Fruit fly (Drosophila melanogaster): ENCODE measurements around the gene lva.

The lva gene

dm6 chrX:4010835-4011234, 45.7 kb upstream of the lva start (continued):
- TF ChIP-seq ss (GFP tag; optimal IDR thresholded peaks at IDR 0.05) (peak in 1 of 2 experiments; percentile 22), Eip75B (GFP tag; optimal IDR thresholded peaks at IDR 0.05) (peak; percentile 7), net (GFP tag; optimal IDR thresholded peaks at IDR 0.05) (no peak), spab (GFP tag; optimal IDR thresholded peaks at IDR 0.05) (no peak), CG7368 (GFP tag; optimal IDR thresholded peaks at IDR 0.05) (no peak), CG11762 (GFP tag; optimal IDR thresholded peaks at IDR 0.05; ENCODE audit: insufficient read depth) (no peak), CG10669 (GFP tag; optimal IDR thresholded peaks at IDR 0.05) (peak; percentile 39), fkh (GFP tag; optimal IDR thresholded peaks at IDR 0.05) (no peak), cyc (GFP tag; optimal IDR thresholded peaks at IDR 0.05) (peak; percentile 67), Blimp-1 (GFP tag; optimal IDR thresholded peaks at IDR 0.05) (peak; percentile 24), Smox (GFP tag; optimal IDR thresholded peaks at IDR 0.05) (peak; percentile 50), CG8632 (GFP tag; optimal IDR thresholded peaks at IDR 0.05) (peak; percentile 23), pdm3 (GFP tag; optimal IDR thresholded peaks at IDR 0.05) (peak; percentile 46), salr (GFP tag; optimal IDR thresholded peaks at IDR 0.05) (peak in 1 of 2 experiments; percentile 15), Sox102F (GFP tag; optimal IDR thresholded peaks at IDR 0.05) (peak; percentile 64), OdsH (GFP tag; optimal IDR thresholded peaks at IDR 0.05) (peak; percentile 48), CG6276 (GFP tag; optimal IDR thresholded peaks at IDR 0.05) (no peak), Sox14 (GFP tag; optimal IDR thresholded peaks at IDR 0.05) (peak; percentile 26), CG6163 (GFP tag; IDR thresholded peaks at IDR 0.05) (0 out of 3 replicates have a peak, but pooled peaks have one; percentile 44), Sox15 (GFP tag; optimal IDR thresholded peaks at IDR 0.05) (no peak), Ets96B (tag; optimal IDR thresholded peaks at IDR 0.05) (peak; percentile 33), esn (GFP tag; optimal IDR thresholded peaks at IDR 0.05) (peak; percentile 74), vri (GFP tag; optimal IDR thresholded peaks at IDR 0.05) (peak; percentile 51), lz (GFP tag; optimal IDR thresholded peaks at IDR 0.05) (peak; percentile 50)

- peak; percentile 17 for TF ChIP-seq net (GFP tag; optimal IDR thresholded peaks at IDR 0.05)
- TF ChIP-seq Eip93F (GFP tag; optimal IDR thresholded peaks at IDR 0.05) = no peak
- TF ChIP-seq Lpt (GFP tag; optimal IDR thresholded peaks at IDR 0.05) = no peak
- TF ChIP-seq Ets21C (GFP tag; optimal IDR thresholded peaks at IDR 0.05) = peak; percentile 56
- peak; percentile 60 for TF ChIP-seq spab (GFP tag; optimal IDR thresholded peaks at IDR 0.05)
- peak; percentile 57 for TF ChIP-seq Sox14 (GFP tag; optimal IDR thresholded peaks at IDR 0.05)
- peak; percentile 53 for TF ChIP-seq dsx (GFP tag; optimal IDR thresholded peaks at IDR 0.05; ENCODE audit: poor library complexity, severe bottlenecking)
- TF ChIP-seq CG16779 (tag; optimal IDR thresholded peaks at IDR 0.05) = no peak
- peak; percentile 18 for TF ChIP-seq CG32006 (GFP tag; optimal IDR thresholded peaks at IDR 0.05)
- TF ChIP-seq pdm3 (GFP tag; optimal IDR thresholded peaks at IDR 0.05) = peak; percentile 66
- TF ChIP-seq CG10669 (GFP tag; optimal IDR thresholded peaks at IDR 0.05) = peak; percentile 72
- peak; percentile 71 for TF ChIP-seq CG31627 (GFP tag; optimal IDR thresholded peaks at IDR 0.05)
- TF ChIP-seq fd59A (GFP tag; optimal IDR thresholded peaks at IDR 0.05) = peak; percentile 49
- no peak for TF ChIP-seq CG11294 (GFP tag; IDR thresholded peaks at IDR 0.05)
- TF ChIP-seq CG7368 (GFP tag; optimal IDR thresholded peaks at IDR 0.05) = peak; percentile 74
- TF ChIP-seq CG8119 (GFP tag; IDR thresholded peaks at IDR 0.05) = no peak
- TF ChIP-seq Sox15 (GFP tag; optimal IDR thresholded peaks at IDR 0.05) = peak; percentile 35
- TF ChIP-seq Hr39 (GFP tag; optimal IDR thresholded peaks at IDR 0.05) = peak; percentile 77
- peak; percentile 67 for TF ChIP-seq CG10631 (GFP tag; optimal IDR thresholded peaks at IDR 0.05)
- TF ChIP-seq CG15336 (GFP tag; IDR thresholded peaks at IDR 0.05) = no peak
- peak; percentile 58 to 80 for TF ChIP-seq ss (GFP tag; optimal IDR thresholded peaks at IDR 0.05)
- TF ChIP-seq Sox102F (GFP tag; optimal IDR thresholded peaks at IDR 0.05) = peak; percentile 73
- no peak for TF ChIP-seq fd85E (GFP tag; optimal IDR thresholded peaks at IDR 0.05)
- peak; percentile 53 for TF ChIP-seq achi (GFP tag; optimal IDR thresholded peaks at IDR 0.05)
- TF ChIP-seq Eip78C (GFP tag) = peak; percentile 84
- peak; percentile 66 for TF ChIP-seq CG11902 (GFP tag; optimal IDR thresholded peaks at IDR 0.05)
- peak; percentile 71 for TF ChIP-seq topi (GFP tag; optimal IDR thresholded peaks at IDR 0.05)
- no peak for TF ChIP-seq Blimp-1 (GFP tag; optimal IDR thresholded peaks at IDR 0.05)
- no peak for TF ChIP-seq dac (GFP tag; optimal IDR thresholded peaks at IDR 0.05)
- peak; percentile 66 for TF ChIP-seq CG6792 (GFP tag; optimal IDR thresholded peaks at IDR 0.05)
- peak; percentile 77 for TF ChIP-seq svp (GFP tag)
- peak; percentile 54 for TF ChIP-seq Eip75B (GFP tag; optimal IDR thresholded peaks at IDR 0.05)
- no peak for TF ChIP-seq CG4318 (GFP tag; optimal IDR thresholded peaks at IDR 0.05)
- peak; percentile 62 for TF ChIP-seq Ets96B (tag; optimal IDR thresholded peaks at IDR 0.05)
- TF ChIP-seq fkh (GFP tag; optimal IDR thresholded peaks at IDR 0.05) = no peak
- TF ChIP-seq OdsH (GFP tag; optimal IDR thresholded peaks at IDR 0.05) = peak; percentile 61
- peak; percentile 63 for TF ChIP-seq Smox (GFP tag; optimal IDR thresholded peaks at IDR 0.05)
- TF ChIP-seq Gug (GFP tag; IDR thresholded peaks at IDR 0.05) = no peak
- TF ChIP-seq CG9139 (GFP tag; optimal IDR thresholded peaks at IDR 0.05) = peak; percentile 19
- TF ChIP-seq vri (GFP tag; optimal IDR thresholded peaks at IDR 0.05) = peak; percentile 37
Observed at dm6 chrX:4010179-4010578, 45.1 kb upstream of the lva start.

All from whole organism, prepupa.